Worm (Caenorhabditis elegans): Measurements from ENCODE around the gene hlh-26.

Gene hlh-26

DNA sequence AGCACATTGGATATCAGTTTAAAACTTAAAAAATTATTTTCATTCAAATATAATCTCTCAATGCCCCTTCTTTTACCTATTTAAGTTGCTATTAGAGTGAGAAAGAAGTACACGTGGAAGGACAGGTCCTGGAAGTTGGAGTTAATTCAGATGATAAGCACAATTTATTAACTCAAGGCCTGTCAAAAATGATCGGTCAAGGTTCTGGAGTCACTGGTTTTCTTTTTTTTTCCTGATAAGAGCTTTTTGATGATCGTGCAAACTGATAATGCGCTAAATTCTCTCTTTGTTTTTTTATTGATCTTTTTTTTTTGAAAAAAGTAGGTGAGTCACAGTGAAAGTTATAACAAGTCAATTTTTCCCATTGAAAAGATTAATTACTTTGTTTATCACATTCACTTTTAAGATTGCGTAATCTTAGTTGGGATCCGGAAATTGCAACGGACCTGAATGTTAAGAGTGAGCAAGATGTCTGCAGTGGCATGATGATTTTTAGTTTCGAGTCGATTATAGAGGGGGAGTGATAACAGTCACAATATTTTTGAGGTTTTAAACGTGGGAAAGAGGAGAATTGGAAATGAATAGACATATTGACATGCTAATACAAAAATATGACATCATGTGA is 21.0 kb downstream of the hlh-26 start:
- TF ChIP-seq B0310.2 (tag; optimal IDR thresholded peaks at IDR 0.05) (no peak), tbx-37 (GFP tag; conservative IDR thresholded peaks at IDR 0.05) (no peak), hmg-4 (GFP tag; optimal IDR thresholded peaks at IDR 0.05) (no peak), F13C5.2 (tag; optimal IDR thresholded peaks at IDR 0.05) (no peak), sea-1 (GFP tag; conservative IDR thresholded peaks at IDR 0.05) (no peak)

DNA sequence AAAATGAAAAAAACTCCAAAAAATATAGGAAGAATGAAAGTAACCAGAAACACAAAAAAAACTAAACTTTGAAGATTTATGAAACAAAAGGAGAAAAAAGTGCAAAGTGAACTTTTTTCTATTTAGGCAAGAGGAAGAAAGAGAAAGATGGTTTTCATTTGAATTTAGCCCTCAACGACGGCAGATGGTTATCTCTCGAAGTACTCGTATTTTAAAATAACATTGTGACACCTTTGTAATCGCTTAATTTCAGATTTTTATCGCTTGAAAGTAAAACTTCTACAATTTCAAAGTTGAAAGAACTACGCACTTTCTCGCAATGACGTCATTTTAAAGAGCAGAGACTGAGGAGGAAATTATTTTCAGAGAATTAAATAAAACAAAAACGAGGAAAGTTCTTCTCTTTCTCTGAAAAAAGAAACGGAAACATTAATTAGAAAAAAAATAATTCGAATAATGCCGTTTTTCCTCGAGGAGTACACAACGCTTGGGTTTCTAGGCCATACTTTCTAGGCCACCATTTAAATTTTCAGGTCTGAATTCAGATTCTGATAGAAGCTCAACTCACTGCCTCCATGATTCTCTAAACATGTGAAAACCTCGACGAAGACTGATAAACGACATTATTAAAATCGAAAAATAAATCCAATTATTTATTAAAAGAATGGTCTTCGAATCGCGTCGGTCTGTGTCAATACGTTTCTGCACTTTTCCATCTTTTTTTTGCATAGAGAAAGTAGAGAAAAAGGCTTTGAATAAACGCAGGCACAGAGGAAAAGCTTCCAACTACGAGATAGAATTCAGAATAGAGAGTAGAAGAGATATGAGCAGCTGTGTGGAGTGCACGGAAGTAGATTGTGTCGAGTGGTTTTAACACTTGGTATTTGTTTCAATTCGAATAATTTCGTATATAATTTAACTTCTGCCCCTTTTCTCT is 21.9 kb downstream of the hlh-26 start:
- TF ChIP-seq hmbx-1 (tag; optimal IDR thresholded peaks at IDR 0.05), result no peak
- TF ChIP-seq tra-4 (tag; optimal IDR thresholded peaks at IDR 0.05), result no peak
- no peak for TF ChIP-seq hmg-4 (GFP tag; optimal IDR thresholded peaks at IDR 0.05)
- no peak for TF ChIP-seq B0310.2 (tag; optimal IDR thresholded peaks at IDR 0.05)
- no peak for TF ChIP-seq tbx-37 (GFP tag; conservative IDR thresholded peaks at IDR 0.05)
- TF ChIP-seq aly-1 (tag; optimal IDR thresholded peaks at IDR 0.05), result no peak
- no peak for TF ChIP-seq sea-1 (GFP tag; conservative IDR thresholded peaks at IDR 0.05)
- TF ChIP-seq pes-1 (GFP tag; IDR thresholded peaks at IDR 0.05), result no peak
- TF ChIP-seq ets-7 (tag; optimal IDR thresholded peaks at IDR 0.05), result no peak
- no peak for TF ChIP-seq ceh-13 (GFP tag; optimal IDR thresholded peaks at IDR 0.05)
- TF ChIP-seq tbx-11 (GFP tag; IDR thresholded peaks at IDR 0.05), result no peak
- no peak for TF ChIP-seq flt-1 (GFP tag; IDR thresholded peaks at IDR 0.05)

DNA sequence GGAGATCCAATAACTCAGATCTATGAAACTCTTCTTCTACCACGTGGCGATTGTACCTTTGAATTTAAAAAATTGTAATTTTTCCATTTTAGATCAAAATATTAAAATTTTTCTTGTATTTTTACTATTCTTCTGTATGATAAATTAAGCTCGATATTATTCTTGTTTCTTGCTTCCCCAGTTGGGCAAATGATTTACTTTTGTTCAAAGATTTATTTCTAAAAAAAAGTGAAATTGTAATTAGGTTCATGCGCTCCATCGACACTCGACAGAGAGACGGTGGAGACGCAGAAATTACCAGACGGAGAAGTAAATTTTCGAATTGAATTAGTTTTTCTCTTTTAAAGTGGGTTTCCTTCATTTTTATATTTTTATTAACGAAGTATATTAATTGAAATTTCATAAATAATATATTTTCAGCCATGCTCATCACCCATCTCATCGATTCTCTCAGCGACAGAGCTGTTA is 27.7 kb downstream of the hlh-26 start, which contains the start of gene npp-24:
Gene npp-24, plus strand, starts transcription at position 51 of the 468 bp plus-strand sequence.
- TF ChIP-seq B0310.2 (tag; optimal IDR thresholded peaks at IDR 0.05), result no peak
- TF ChIP-seq pes-1 (GFP tag; IDR thresholded peaks at IDR 0.05), result no peak
- TF ChIP-seq ceh-13 (GFP tag; optimal IDR thresholded peaks at IDR 0.05), result no peak
- no peak for TF ChIP-seq hmg-4 (GFP tag; optimal IDR thresholded peaks at IDR 0.05)
- TF ChIP-seq hmbx-1 (tag; optimal IDR thresholded peaks at IDR 0.05), result no peak
- TF ChIP-seq tra-4 (tag; optimal IDR thresholded peaks at IDR 0.05), result no peak
- TF ChIP-seq ets-7 (tag; optimal IDR thresholded peaks at IDR 0.05), result no peak
- TF ChIP-seq flt-1 (GFP tag; IDR thresholded peaks at IDR 0.05), result no peak
- TF ChIP-seq tbx-11 (GFP tag; IDR thresholded peaks at IDR 0.05), result no peak
- no peak for TF ChIP-seq ama-1 (optimal IDR thresholded peaks at IDR 0.05)
- TF ChIP-seq F13C5.2 (tag; optimal IDR thresholded peaks at IDR 0.05), result no peak
- no peak for TF ChIP-seq tbx-37 (GFP tag; conservative IDR thresholded peaks at IDR 0.05)
- no peak for TF ChIP-seq aly-1 (tag; optimal IDR thresholded peaks at IDR 0.05)
- no peak for TF ChIP-seq sea-1 (GFP tag; conservative IDR thresholded peaks at IDR 0.05)
- no peak for TF ChIP-seq ceh-36 (tag; optimal IDR thresholded peaks at IDR 0.05)
- no peak for TF ChIP-seq hnd-1 (tag; optimal IDR thresholded peaks at IDR 0.05)
- TF ChIP-seq scrt-1 (GFP tag; IDR thresholded peaks at IDR 0.05), result no peak

DNA sequence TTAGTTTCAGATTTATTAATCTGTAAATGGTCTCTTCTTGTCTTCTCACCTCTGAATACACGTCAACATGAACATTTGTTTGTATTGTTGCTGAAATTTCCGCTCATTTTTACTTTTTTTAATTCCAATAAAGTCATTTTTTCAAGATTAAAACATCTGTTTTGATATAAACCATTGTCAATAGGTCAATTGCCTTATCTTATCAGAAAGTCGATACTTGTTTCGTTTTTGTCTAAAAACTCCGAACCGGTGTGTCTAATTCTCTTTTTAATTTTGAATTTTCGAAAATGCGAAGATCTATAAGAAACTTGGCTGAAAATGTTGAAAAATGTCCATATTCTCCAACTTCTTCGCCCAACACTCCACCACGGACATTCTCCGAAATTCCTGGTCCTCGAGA is 29.8 kb downstream of the hlh-26 start, which contains the start of gene cyp-44A1:
Gene cyp-44A1, plus strand, starts transcription at position 285 of the 400 bp plus-strand sequence.
- TF ChIP-seq ama-1 (optimal IDR thresholded peaks at IDR 0.05) (no peak), B0310.2 (tag; optimal IDR thresholded peaks at IDR 0.05) (no peak), hmg-4 (GFP tag; optimal IDR thresholded peaks at IDR 0.05) (no peak), aly-1 (tag; optimal IDR thresholded peaks at IDR 0.05) (no peak), sea-1 (GFP tag; conservative IDR thresholded peaks at IDR 0.05) (no peak), scrt-1 (GFP tag; IDR thresholded peaks at IDR 0.05) (no peak)

DNA sequence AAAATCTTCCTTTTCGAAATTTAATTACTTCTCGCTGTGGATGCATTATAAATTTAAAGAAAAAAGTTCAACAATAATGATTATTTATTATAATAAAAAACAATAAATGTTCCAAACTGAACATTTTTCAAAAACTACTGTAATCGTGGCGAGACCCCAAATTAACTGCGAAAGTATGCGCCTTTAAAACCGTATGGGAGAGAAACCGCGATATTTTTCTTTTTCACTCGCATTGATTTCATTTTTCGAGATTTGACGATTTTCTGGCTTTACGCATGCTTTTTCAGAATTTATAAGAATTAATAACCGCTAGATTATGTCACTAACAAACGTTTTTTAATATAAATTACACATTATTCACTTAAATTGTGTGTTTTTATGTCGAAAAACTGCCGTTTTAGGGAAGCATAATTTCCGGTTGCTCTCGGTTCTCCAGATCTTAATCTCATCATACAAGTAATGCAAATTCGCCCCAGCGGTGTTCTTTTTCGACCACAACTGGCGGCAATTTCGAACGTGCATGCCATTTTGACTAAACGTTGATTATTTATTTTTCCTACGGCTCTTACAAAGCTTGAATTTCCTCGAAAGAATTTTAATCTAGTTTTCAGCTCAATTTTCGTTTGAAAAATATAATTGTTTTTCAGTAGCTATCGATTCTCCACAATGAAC is 32.4 kb downstream of the hlh-26 start, which contains the start of gene F12A10.8:
Gene F12A10.8, minus strand, starts transcription at position 79 of the 672 bp plus-strand sequence.
- TF ChIP-seq tra-4 (tag; optimal IDR thresholded peaks at IDR 0.05) (no peak), hnd-1 (tag; optimal IDR thresholded peaks at IDR 0.05) (no peak), hmg-4 (GFP tag; optimal IDR thresholded peaks at IDR 0.05) (no peak), ets-7 (tag; optimal IDR thresholded peaks at IDR 0.05) (no peak), tbx-11 (GFP tag; IDR thresholded peaks at IDR 0.05) (no peak), hmbx-1 (tag; optimal IDR thresholded peaks at IDR 0.05) (no peak), ama-1 (optimal IDR thresholded peaks at IDR 0.05) (no peak), pes-1 (GFP tag; IDR thresholded peaks at IDR 0.05) (no peak), scrt-1 (GFP tag; IDR thresholded peaks at IDR 0.05) (no peak), F13C5.2 (tag; optimal IDR thresholded peaks at IDR 0.05) (no peak), aly-1 (tag; optimal IDR thresholded peaks at IDR 0.05) (no peak), flt-1 (GFP tag; IDR thresholded peaks at IDR 0.05) (no peak), ceh-13 (GFP tag; optimal IDR thresholded peaks at IDR 0.05) (no peak), tbx-37 (GFP tag; conservative IDR thresholded peaks at IDR 0.05) (no peak), ceh-36 (tag; optimal IDR thresholded peaks at IDR 0.05) (no peak), B0310.2 (tag; optimal IDR thresholded peaks at IDR 0.05) (no peak), sea-1 (GFP tag; conservative IDR thresholded peaks at IDR 0.05) (no peak)

DNA sequence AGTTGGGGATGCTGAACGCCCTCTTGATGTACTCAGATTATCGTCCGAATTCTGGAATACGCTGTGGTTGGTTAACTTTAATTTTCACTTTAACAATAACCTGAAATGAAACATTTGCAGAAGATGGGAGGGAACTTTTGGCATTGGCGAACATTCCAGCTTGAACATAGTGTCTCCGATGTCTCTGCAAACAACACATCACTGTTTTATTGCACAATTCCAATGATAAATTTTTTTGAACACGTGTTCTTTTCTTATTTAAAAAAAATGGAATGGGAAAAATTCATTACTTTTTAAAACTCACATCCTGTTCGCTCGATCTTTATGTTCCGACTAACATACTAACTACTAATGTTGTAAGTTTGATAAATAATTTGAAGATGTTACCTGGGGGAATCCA is 33.1 kb downstream of the hlh-26 start, which contains the start of gene fzy-1:
Gene fzy-1, plus strand, starts transcription at position 301 of the 400 bp plus-strand sequence.
- TF ChIP-seq B0310.2 (tag; optimal IDR thresholded peaks at IDR 0.05) (no peak), hmbx-1 (tag; optimal IDR thresholded peaks at IDR 0.05) (no peak), tbx-11 (GFP tag; IDR thresholded peaks at IDR 0.05) (no peak), hnd-1 (tag; optimal IDR thresholded peaks at IDR 0.05) (no peak), ets-7 (tag; optimal IDR thresholded peaks at IDR 0.05) (no peak)

Data from whole organism, early embryonic.